Fruit fly (Drosophila melanogaster): Measurements from ENCODE around the gene CG15922.

dm6 chr3R:20547758-20548157 is 12.3 kb downstream of the CG15922 start:
- TF ChIP-seq CG8478 (optimal IDR thresholded peaks at IDR 0.05) (no peak), CTCF (optimal IDR thresholded peaks at IDR 0.05) (no peak)
